Fruit fly (Drosophila melanogaster): Measurements from ENCODE around the gene FASN1.
A peak's percentile ranks its signal among the peaks of the same experiment; 100 is the strongest.

Gene FASN1

DNA sequence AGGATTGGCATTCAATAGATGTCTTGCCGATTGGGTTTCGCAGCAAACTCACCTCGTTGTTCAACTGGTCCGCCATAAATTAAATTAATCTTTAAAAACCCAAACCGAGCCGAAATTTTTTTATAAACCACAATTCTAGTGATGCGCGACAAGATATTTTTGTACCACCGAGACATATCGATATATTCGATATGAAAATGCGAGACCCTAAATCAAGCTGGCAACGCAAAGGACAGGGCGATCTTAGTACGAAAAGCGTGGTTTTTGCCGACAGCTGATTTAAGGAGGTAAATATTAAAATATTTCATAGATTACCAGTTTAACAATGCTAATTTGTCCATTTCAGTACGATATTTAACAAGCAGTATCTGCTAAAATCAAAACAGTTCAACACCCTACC, 27.4 kb upstream of the FASN1 start, which contains the start of the genes Sf3b2 and CG17219 (continued):
- TF ChIP-seq CG10654 (GFP tag; optimal IDR thresholded peaks at IDR 0.05) (no peak), shn (GFP tag; optimal IDR thresholded peaks at IDR 0.05) (no peak), Dp (GFP tag; optimal IDR thresholded peaks at IDR 0.05) (peak; percentile 64), CG32532 (GFP tag; IDR thresholded peaks at IDR 0.05) (peak; percentile 25; the same call in 1 of the 2 replicates), tin (GFP tag; optimal IDR thresholded peaks at IDR 0.05) (peak; percentile 3), YL-1 (GFP tag; optimal IDR thresholded peaks at IDR 0.05) (peak; percentile 77), mld (GFP tag; IDR thresholded peaks at IDR 0.05; ENCODE audit: partially characterized antibody) (0 out of 3 replicates have a peak, but pooled peaks have one; percentile 32), ewg (GFP tag; optimal IDR thresholded peaks at IDR 0.05) (no peak), NfI (GFP tag; optimal IDR thresholded peaks at IDR 0.05) (peak; percentile 28), run (tag; optimal IDR thresholded peaks at IDR 0.05) (peak; percentile 74), hb (GFP tag; IDR thresholded peaks at IDR 0.05; ENCODE audit: partially characterized antibody) (no peak), Antp (GFP tag; optimal IDR thresholded peaks at IDR 0.05) (no peak), Ravus (GFP tag; IDR thresholded peaks at IDR 0.05) (no peak), phol (tag; optimal IDR thresholded peaks at IDR 0.05) (peak; percentile 26), sug (tag; optimal IDR thresholded peaks at IDR 0.05) (no peak), mam (GFP tag; optimal IDR thresholded peaks at IDR 0.05) (peak; percentile 39), z (GFP tag; IDR thresholded peaks at IDR 0.05) (no peak), lola (GFP tag; optimal IDR thresholded peaks at IDR 0.05) (no peak), Ets97D (GFP tag; optimal IDR thresholded peaks at IDR 0.05) (peak; percentile 9), CG15011 (GFP tag; optimal IDR thresholded peaks at IDR 0.05) (no peak), salm (tag; optimal IDR thresholded peaks at IDR 0.05) (no peak), CG12659 (GFP tag; optimal IDR thresholded peaks at IDR 0.05) (peak; percentile 62), CG11247 (GFP tag; IDR thresholded peaks at IDR 0.05) (no peak), Side (GFP tag; optimal IDR thresholded peaks at IDR 0.05) (peak; percentile 18), CG30431 (GFP tag; optimal IDR thresholded peaks at IDR 0.05) (no peak), zen2 (GFP tag; IDR thresholded peaks at IDR 0.05; ENCODE audit: partially characterized antibody) (no peak; the same call in 2 of the 3 replicates), nerfin-2 (GFP tag; IDR thresholded peaks at IDR 0.05; ENCODE audit: partially characterized antibody) (0 out of 2 replicates have a peak, but pooled peaks have one; percentile 39), en (GFP tag; optimal IDR thresholded peaks at IDR 0.05) (no peak), slou (GFP tag; optimal IDR thresholded peaks at IDR 0.05) (no peak), gce (GFP tag; IDR thresholded peaks at IDR 0.05) (no peak), ro (GFP tag; IDR thresholded peaks at IDR 0.05) (no peak), Mad (GFP tag; optimal IDR thresholded peaks at IDR 0.05) (peak; percentile 42), CG42726 (GFP tag; IDR thresholded peaks at IDR 0.05; ENCODE audit: partially characterized antibody) (peak; percentile 36; the same call in 1 of the 2 replicates), Dll (GFP tag; IDR thresholded peaks at IDR 0.05; ENCODE audit: partially characterized antibody) (peak; percentile 76), gfzf (GFP tag; optimal IDR thresholded peaks at IDR 0.05) (peak; percentile 18), dan (GFP tag; IDR thresholded peaks at IDR 0.05) (no peak), hbn (GFP tag; IDR thresholded peaks at IDR 0.05; ENCODE audit: partially characterized antibody) (peak; percentile 58), gcm (GFP tag; optimal IDR thresholded peaks at IDR 0.05) (no peak), CG16813 (GFP tag; IDR thresholded peaks at IDR 0.05; ENCODE audit: partially characterized antibody) (peak; percentile 74), dati (GFP tag; IDR thresholded peaks at IDR 0.05) (no peak), sens (GFP tag) (peak; percentile 18), knrl (GFP tag; IDR thresholded peaks at IDR 0.05; ENCODE audit: partially characterized antibody) (peak; percentile 70), CG6791 (GFP tag; IDR thresholded peaks at IDR 0.05; ENCODE audit: partially characterized antibody) (peak; percentile 61), nom (GFP tag; optimal IDR thresholded peaks at IDR 0.05) (no peak), B-H2 (GFP tag; optimal IDR thresholded peaks at IDR 0.05) (no peak), ranshi (GFP tag; IDR thresholded peaks at IDR 0.05) (no peak), CG4617 (GFP tag; optimal IDR thresholded peaks at IDR 0.05; ENCODE audit: borderline replicate concordance) (peak; percentile 87), ind (GFP tag; optimal IDR thresholded peaks at IDR 0.05) (no peak), HLH54F (GFP tag; optimal IDR thresholded peaks at IDR 0.05) (peak; percentile 16), dpn (GFP tag; optimal IDR thresholded peaks at IDR 0.05) (peak in 1 of 2 experiments; percentile 26)
